Worm (Caenorhabditis elegans) whole organism, mixed stage, embryonic: ENCODE measurements around the gene C42D8.1.

Experiments
- M03D4.4 ChIP-seq: sonication (generic microtip); optimal IDR thresholded peaks from 2 replicates; lab custom pipeline; 2017; ENCODE audit warnings: mild to moderate bottlenecking, missing genetic modification characterization, missing compliant biosample characterization
- bed-3 ChIP-seq: fragments of 200-800 bp; sonication (Bioruptor generic); optimal IDR thresholded peaks from 3 replicates; lab custom pipeline; 2018; ENCODE audit warnings: mild to moderate bottlenecking, missing genetic modification characterization, moderate library complexity, missing compliant biosample characterization
- blmp-1 ChIP-seq: fragments of 150-350 bp; optimal IDR thresholded peaks from 2 replicates; lab custom pipeline; 2014; ENCODE audit warnings: missing biosample characterization, missing genetic modification characterization
- ceh-39 ChIP-seq: fragments of 150-350 bp; optimal IDR thresholded peaks from 2 replicates; lab custom pipeline; 2014; ENCODE audit warnings: missing biosample characterization, missing genetic modification characterization
- ceh-43 ChIP-seq: fragments of 200-800 bp; sonication (Bioruptor generic); optimal IDR thresholded peaks from 2 replicates; lab custom pipeline; 2018; ENCODE audit warnings: mild to moderate bottlenecking, missing genetic modification characterization, moderate library complexity, missing compliant biosample characterization
- ces-1 ChIP-seq: fragments of 150-350 bp; optimal IDR thresholded peaks from 2 replicates; lab custom pipeline; 2014; ENCODE audit warnings: missing biosample characterization, missing genetic modification reagents, missing genetic modification characterization
- cnd-1 ChIP-seq: fragments of 200-800 bp; sonication (Bioruptor generic); optimal IDR thresholded peaks from 2 replicates; lab custom pipeline; 2018; ENCODE audit warnings: mild to moderate bottlenecking, missing genetic modification characterization, missing compliant biosample characterization
- drap-1 ChIP-seq: fragments of 200-800 bp; sonication (Bioruptor generic); optimal IDR thresholded peaks from 3 replicates; lab custom pipeline; 2018; ENCODE audit warnings: mild to moderate bottlenecking, missing genetic modification characterization, missing compliant biosample characterization
- elt-1 ChIP-seq: sonication (generic microtip); optimal IDR thresholded peaks from 2 replicates; lab custom pipeline; 2017; ENCODE audit warnings: missing genetic modification characterization, mild to moderate bottlenecking, missing compliant biosample characterization, antibody characterized with exemption, moderate library complexity, borderline replicate concordance; ENCODE audit not compliant: insufficient read depth
- elt-3 ChIP-seq: fragments of 150-350 bp; optimal IDR thresholded peaks from 2 replicates; lab custom pipeline; 2014; ENCODE audit warnings: missing biosample characterization, missing genetic modification characterization
- flh-1 ChIP-seq: fragments of 200-800 bp; sonication (Bioruptor generic); optimal IDR thresholded peaks from 2 replicates; lab custom pipeline; 2018; ENCODE audit warnings: mild to moderate bottlenecking, missing genetic modification characterization, moderate library complexity, missing compliant biosample characterization
- ham-2 ChIP-seq: fragments of 200-800 bp; sonication (Bioruptor generic); optimal IDR thresholded peaks from 2 replicates; lab custom pipeline; 2018; ENCODE audit warnings: mild to moderate bottlenecking, missing genetic modification characterization, missing compliant biosample characterization
- hlh-1 ChIP-seq: fragments of 150-350 bp; optimal IDR thresholded peaks from 2 replicates; lab custom pipeline; 2014; ENCODE audit warnings: missing biosample characterization, missing genetic modification reagents, missing genetic modification characterization
- lin-13 ChIP-seq: fragments of 150-350 bp; optimal IDR thresholded peaks from 2 replicates; lab custom pipeline; 2014; ENCODE audit warnings: missing biosample characterization, missing genetic modification characterization
- lin-32 ChIP-seq: fragments of 200-800 bp; sonication (Bioruptor generic); optimal IDR thresholded peaks from 2 replicates; lab custom pipeline; 2018; ENCODE audit warnings: mild to moderate bottlenecking, missing genetic modification characterization, missing compliant biosample characterization
- lsy-2 ChIP-seq: fragments of 150-350 bp; optimal IDR thresholded peaks from 2 replicates; lab custom pipeline; 2014; ENCODE audit warnings: missing biosample characterization, missing genetic modification characterization
- mep-1 ChIP-seq: fragments of 150-350 bp; optimal IDR thresholded peaks from 2 replicates; lab custom pipeline; 2017; ENCODE audit warnings: missing biosample characterization, missing genetic modification reagents, missing genetic modification characterization, inconsistent platforms
- mls-2 ChIP-seq: sonication (generic microtip); optimal IDR thresholded peaks from 2 replicates; lab custom pipeline; 2016; ENCODE audit warnings: mild to moderate bottlenecking, missing genetic modification characterization, moderate library complexity, missing compliant biosample characterization
- nhr-237 ChIP-seq: fragments of 150-350 bp; optimal IDR thresholded peaks from 2 replicates; lab custom pipeline; 2014; ENCODE audit warnings: missing biosample characterization, missing genetic modification characterization
- nhr-28 ChIP-seq: fragments of 150-350 bp; optimal IDR thresholded peaks from 2 replicates; lab custom pipeline; 2014; ENCODE audit warnings: missing biosample characterization, missing genetic modification characterization
- nhr-76 ChIP-seq: sonication (generic microtip); optimal IDR thresholded peaks from 2 replicates; lab custom pipeline; 2017; ENCODE audit warnings: missing biosample characterization, missing genetic modification characterization
- pha-4 ChIP-seq: fragments of 150-350 bp; optimal IDR thresholded peaks from 2 replicates; lab custom pipeline; 2018; ENCODE audit warnings: missing biosample characterization, missing genetic modification reagents, missing genetic modification characterization
- sem-2 ChIP-seq: fragments of 200-800 bp; sonication (Bioruptor generic); optimal IDR thresholded peaks from 2 replicates; lab custom pipeline; 2018; ENCODE audit warnings: mild to moderate bottlenecking, missing genetic modification characterization, missing compliant biosample characterization
- snpc-4 ChIP-seq: fragments of 150-350 bp; optimal IDR thresholded peaks from 2 replicates; lab custom pipeline; 2014; ENCODE audit warnings: missing biosample characterization, missing genetic modification characterization
- sptf-1 ChIP-seq: sonication (generic microtip); optimal IDR thresholded peaks from 2 replicates; lab custom pipeline; 2017; ENCODE audit warnings: mild to moderate bottlenecking, missing genetic modification characterization, moderate library complexity, missing compliant biosample characterization
- tbx-8 ChIP-seq: fragments of 200-800 bp; sonication (Bioruptor generic); optimal IDR thresholded peaks from 2 replicates; lab custom pipeline; 2018; ENCODE audit warnings: mild to moderate bottlenecking, missing genetic modification characterization, moderate library complexity, missing compliant biosample characterization
- unc-120 ChIP-seq: sonication (generic microtip); optimal IDR thresholded peaks from 2 replicates; lab custom pipeline; 2017; ENCODE audit warnings: missing genetic modification characterization, missing compliant biosample characterization; ENCODE audit not compliant: poor library complexity, severe bottlenecking
- unc-39 ChIP-seq: fragments of 150-350 bp; optimal IDR thresholded peaks from 2 replicates; lab custom pipeline; 2014; ENCODE audit warnings: missing biosample characterization, missing genetic modification characterization
- zip-8 ChIP-seq: fragments of 150-350 bp; optimal IDR thresholded peaks from 2 replicates; lab custom pipeline; 2014; ENCODE audit warnings: missing biosample characterization, missing genetic modification characterization
- ztf-11 ChIP-seq: fragments of 150-350 bp; optimal IDR thresholded peaks from 2 replicates; lab custom pipeline; 2014; ENCODE audit warnings: missing biosample characterization, missing genetic modification characterization

Gene C42D8.1

ce11 chrX:5140177-5140576 lies 30.9 kb downstream of the C42D8.1 start:
- TF ChIP-seq pha-4 (tag; lab: Kevin White, UChicago), result peak; percentile 32
- no peak for TF ChIP-seq elt-3
- TF ChIP-seq lin-13 (tag; lab: Kevin White, UChicago), result no peak
- TF ChIP-seq snpc-4 (tag; lab: Kevin White, UChicago), result no peak
- peak; percentile 43 for TF ChIP-seq lin-32
- TF ChIP-seq drap-1 (GFP tag; lab: Kevin White, UChicago), result peak; percentile 73
- TF ChIP-seq ham-2 (GFP tag; lab: Kevin White, UChicago), result peak; percentile 42
- TF ChIP-seq sem-2 (GFP tag; lab: Kevin White, UChicago), result no peak
- peak; percentile 73 for TF ChIP-seq ces-1 (GFP tag; lab: Kevin White, UChicago)
- TF ChIP-seq bed-3 (GFP tag; lab: Kevin White, UChicago), result peak; percentile 11
- peak; percentile 72 for TF ChIP-seq M03D4.4 (tag; lab: Kevin White, UChicago)
- no peak for TF ChIP-seq unc-39 (tag; lab: Kevin White, UChicago)
- peak; percentile 69 for TF ChIP-seq sptf-1 (tag; lab: Kevin White, UChicago)
- TF ChIP-seq cnd-1 (tag; lab: Kevin White, UChicago), result peak; percentile 75
- TF ChIP-seq hlh-1 (tag; lab: Kevin White, UChicago), result peak; percentile 34
- peak; percentile 61 for TF ChIP-seq unc-120
- peak; percentile 82 for TF ChIP-seq mls-2
- TF ChIP-seq blmp-1 (tag; lab: Kevin White, UChicago), result no peak

- no peak for TF ChIP-seq zip-8
- TF ChIP-seq pha-4 (tag; lab: Kevin White, UChicago), result peak; percentile 82
- no peak for TF ChIP-seq unc-39 (tag; lab: Kevin White, UChicago)
- no peak for TF ChIP-seq mls-2
- TF ChIP-seq nhr-28 (tag; lab: Kevin White, UChicago), result no peak
These were observed 33.1 kb downstream of the C42D8.1 start for ce11 chrX:5142403-5142802.

- TF ChIP-seq ceh-39 (tag; lab: Kevin White, UChicago) (no peak), tbx-8 (no peak), sptf-1 (tag; lab: Kevin White, UChicago) (no peak), ztf-11 (tag; lab: Kevin White, UChicago) (no peak)
These were observed 38.6 kb downstream of the C42D8.1 start, which contains the start of gene C31H2.14 for ce11 chrX:5147918-5148317. Gene C31H2.14, plus strand, starts transcription at chrX:5148218.

ce11 chrX:5150389-5150788 lies 41.1 kb downstream of the C42D8.1 start, which contains the start of gene dpy-8:
Gene dpy-8, minus strand, starts transcription at chrX:5150476.
- TF ChIP-seq hlh-1 (tag; lab: Kevin White, UChicago) (no peak), blmp-1 (tag; lab: Kevin White, UChicago) (peak; percentile 63), elt-3 (no peak)
- TF ChIP-seq, all 35 proteins: peak for 1

ce11 chrX:5151403-5151802 lies 42.1 kb downstream of the C42D8.1 start:
- TF ChIP-seq hlh-1 (tag; lab: Kevin White, UChicago) (no peak), nhr-237 (tag; lab: Kevin White, UChicago) (no peak), flh-1 (GFP tag; lab: Kevin White, UChicago) (no peak), nhr-76 (tag; lab: Kevin White, UChicago) (no peak), ztf-11 (tag; lab: Kevin White, UChicago) (no peak), mep-1 (tag; lab: Kevin White, UChicago) (no peak), tbx-8 (no peak), snpc-4 (tag; lab: Kevin White, UChicago) (no peak), unc-39 (tag; lab: Kevin White, UChicago) (no peak), ham-2 (GFP tag; lab: Kevin White, UChicago) (no peak), ces-1 (GFP tag; lab: Kevin White, UChicago) (no peak), M03D4.4 (tag; lab: Kevin White, UChicago) (no peak), lsy-2 (no peak), lin-32 (no peak), bed-3 (GFP tag; lab: Kevin White, UChicago) (no peak), elt-1 (tag; lab: Kevin White, UChicago) (no peak), ceh-43 (GFP tag; lab: Kevin White, UChicago) (no peak), zip-8 (no peak), unc-120 (no peak)
